Fruit fly (Drosophila melanogaster) whole organism, wandering third instar larva: Measurements from ENCODE around the gene Pink1.

Source experiments
- pan ChIP-seq: fragments of >200 bp; optimal IDR thresholded peaks from 2 replicates; lab custom pipeline; 2017
- psq ChIP-seq: fragments of 200-800 bp; sonication (Bioruptor generic); optimal IDR thresholded peaks from 3 replicates; lab custom pipeline; 2017; ENCODE audit warnings: missing biosample characterization, mild to moderate bottlenecking, missing genetic modification characterization, moderate library complexity

DNA sequence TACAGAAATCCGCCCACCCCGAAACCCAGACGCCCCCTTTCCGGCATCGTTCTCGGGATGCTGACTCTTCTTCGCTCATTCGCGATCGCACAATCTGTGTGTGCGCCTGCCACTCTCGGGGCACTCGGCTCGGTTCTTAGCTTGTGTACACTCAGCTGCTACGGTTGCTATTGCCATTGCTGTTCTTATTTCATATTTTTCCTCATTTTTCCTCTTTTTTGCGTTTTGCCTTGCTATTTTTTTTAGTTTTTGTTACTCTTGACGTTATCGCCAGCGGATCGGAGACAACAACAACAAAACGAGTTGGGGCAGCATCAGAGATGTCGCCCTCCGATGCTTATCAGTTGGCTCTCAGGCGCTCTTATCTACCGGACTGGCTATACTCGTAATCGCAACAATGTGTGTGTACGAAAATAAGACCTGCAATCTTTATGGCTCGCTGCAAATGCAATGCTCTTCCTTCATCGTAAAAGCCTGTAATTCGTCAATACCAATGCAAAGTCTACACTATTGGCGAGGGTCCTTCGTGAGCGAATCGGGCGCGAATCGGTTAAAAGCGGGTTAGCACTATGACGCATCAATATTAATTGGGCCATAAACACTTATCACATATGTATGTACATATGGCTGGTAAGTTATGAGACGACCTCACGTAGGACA lies 47.1 kb downstream of the Pink1 start:
- TF ChIP-seq psq (GFP tag; lab: Kevin White, UChicago) (no peak), pan (no peak)
